Fruit fly (Drosophila melanogaster) whole organism, prepupa: Measurements from ENCODE around the gene nAChRalpha3.

ENCODE experiments used
- CG10631 ChIP-seq: fragments of 200-800 bp; sonication (Bioruptor generic); optimal IDR thresholded peaks from 2 replicates; lab custom pipeline; 2016; ENCODE audit warnings: missing biosample characterization, missing genetic modification characterization
- CG10669 ChIP-seq: fragments of 200-800 bp; sonication (Bioruptor generic); optimal IDR thresholded peaks from 3 replicates; lab custom pipeline; 2018; ENCODE audit warnings: missing biosample characterization, mild to moderate bottlenecking, missing genetic modification characterization, moderate library complexity
- CG11294 ChIP-seq: fragments of 200-800 bp; sonication (Bioruptor generic); IDR thresholded peaks from 2 replicates; pipeline ENCODE4 v1.3.6; 2022; ENCODE audit warnings: missing biosample characterization, missing genetic modification characterization
- CG11762 ChIP-seq: fragments of 200-800 bp; sonication (Bioruptor generic); optimal IDR thresholded peaks from 3 replicates; lab custom pipeline; 2016; ENCODE audit warnings: missing biosample characterization, missing genetic modification characterization; ENCODE audit not compliant: insufficient read depth
- CG11902 ChIP-seq: fragments of 200-800 bp; sonication (Bioruptor generic); optimal IDR thresholded peaks from 3 replicates; lab custom pipeline; 2016; ENCODE audit warnings: missing biosample characterization, missing genetic modification characterization
- CG15336 ChIP-seq: fragments of 200-800 bp; sonication (Bioruptor generic); IDR thresholded peaks from 2 replicates; pipeline ENCODE4 v1.3.6; 2022; ENCODE audit warnings: missing biosample characterization, missing genetic modification characterization
- CG1621 ChIP-seq: fragments of 200-800 bp; sonication (Bioruptor generic); optimal IDR thresholded peaks from 3 replicates; lab custom pipeline; 2018; ENCODE audit warnings: missing biosample characterization, mild to moderate bottlenecking, missing genetic modification characterization
- CG16779 ChIP-seq: fragments of 200-800 bp; sonication (Bioruptor generic); optimal IDR thresholded peaks from 3 replicates; lab custom pipeline; 2017; ENCODE audit warnings: missing biosample characterization, mild to moderate bottlenecking, missing genetic modification characterization
- CG3032 ChIP-seq: fragments of 200-800 bp; optimal IDR thresholded peaks from 2 replicates; lab custom pipeline; 2019; ENCODE audit warnings: missing biosample characterization, mild to moderate bottlenecking, missing genetic modification characterization, moderate library complexity
- CG32006 ChIP-seq: fragments of 200-800 bp; sonication (Bioruptor generic); optimal IDR thresholded peaks from 3 replicates; lab custom pipeline; 2017; ENCODE audit warnings: missing biosample characterization, mild to moderate bottlenecking, missing genetic modification characterization
- CG34406 ChIP-seq: fragments of 200-800 bp; sonication (Bioruptor generic); optimal IDR thresholded peaks from 3 replicates; lab custom pipeline; 2016; ENCODE audit warnings: missing biosample characterization, missing genetic modification characterization
- CG3919 ChIP-seq: fragments of 200-800 bp; sonication (Bioruptor generic); optimal IDR thresholded peaks from 3 replicates; lab custom pipeline; 2016; ENCODE audit warnings: missing biosample characterization, missing genetic modification characterization
- CG6163 ChIP-seq: fragments of 200-800 bp; sonication (Bioruptor generic); IDR thresholded peaks from 3 replicates; pipeline ENCODE4 v1.3.6; 2022; ENCODE audit warnings: missing biosample characterization, missing genetic modification characterization
- CG6276 ChIP-seq: fragments of 200-800 bp; sonication (Bioruptor generic); optimal IDR thresholded peaks from 2 replicates; lab custom pipeline; 2017; ENCODE audit warnings: missing biosample characterization, mild to moderate bottlenecking, missing genetic modification characterization
- CG6792 ChIP-seq: fragments of 200-800 bp; sonication (Bioruptor generic); optimal IDR thresholded peaks from 3 replicates; lab custom pipeline; 2016; ENCODE audit warnings: missing biosample characterization, missing genetic modification characterization
- CG6854 ChIP-seq: fragments of 200-800 bp; sonication (Bioruptor generic); optimal IDR thresholded peaks from 2 replicates; lab custom pipeline; 2017; ENCODE audit warnings: missing biosample characterization, mild to moderate bottlenecking, missing genetic modification characterization
- CG7368 ChIP-seq: fragments of 200-800 bp; sonication (Bioruptor generic); optimal IDR thresholded peaks from 3 replicates; lab custom pipeline; 2016; ENCODE audit warnings: missing biosample characterization, missing genetic modification characterization
- CG8319 ChIP-seq: fragments of 200-800 bp; sonication (Bioruptor generic); optimal IDR thresholded peaks from 3 replicates; lab custom pipeline; 2016; ENCODE audit warnings: missing biosample characterization, missing genetic modification characterization
- Eip75B ChIP-seq: fragments of 200-800 bp; sonication (Bioruptor generic); optimal IDR thresholded peaks from 3 replicates; lab custom pipeline; 2016; ENCODE audit warnings: missing biosample characterization, missing genetic modification characterization
- Eip93F ChIP-seq: fragments of 200-800 bp; sonication (Bioruptor generic); optimal IDR thresholded peaks from 2 replicates; lab custom pipeline; 2016; ENCODE audit warnings: missing biosample characterization, mild to moderate bottlenecking, missing genetic modification characterization
- Ets96B ChIP-seq: fragments of 200-800 bp; optimal IDR thresholded peaks from 2 replicates; lab custom pipeline; 2019; ENCODE audit warnings: missing biosample characterization, mild to moderate bottlenecking, missing genetic modification characterization, moderate library complexity
- Gug ChIP-seq: fragments of 200-800 bp; sonication (Bioruptor generic); IDR thresholded peaks from 2 replicates; pipeline ENCODE4 v1.3.6; 2022; ENCODE audit warnings: missing biosample characterization, missing genetic modification characterization
- Hr38 ChIP-seq: sonication (Bioruptor generic); optimal IDR thresholded peaks from 2 replicates; lab custom pipeline; 2016; ENCODE audit warnings: missing biosample characterization, missing genetic modification characterization
- Hr39 ChIP-seq: fragments of 200-800 bp; sonication (Bioruptor generic); optimal IDR thresholded peaks from 2 replicates; lab custom pipeline; 2016; ENCODE audit warnings: missing biosample characterization, missing genetic modification characterization
- Hr4 ChIP-seq: fragments of 200-800 bp; sonication (Bioruptor generic); optimal IDR thresholded peaks from 3 replicates; lab custom pipeline; 2016; ENCODE audit warnings: missing biosample characterization, missing genetic modification characterization
- Lpt ChIP-seq: fragments of 200-800 bp; sonication (Bioruptor generic); optimal IDR thresholded peaks from 3 replicates; lab custom pipeline; 2016; ENCODE audit warnings: missing biosample characterization, missing genetic modification characterization
- Met ChIP-seq: fragments of 200-800 bp; sonication (Bioruptor generic); optimal IDR thresholded peaks from 3 replicates; lab custom pipeline; 2016; ENCODE audit warnings: missing biosample characterization, missing genetic modification characterization
- OdsH ChIP-seq: fragments of 200-800 bp; sonication (Bioruptor generic); optimal IDR thresholded peaks from 3 replicates; lab custom pipeline; 2016; ENCODE audit warnings: missing biosample characterization, missing genetic modification characterization
- Sox102F ChIP-seq: fragments of 200-800 bp; sonication (Bioruptor generic); optimal IDR thresholded peaks from 2 replicates; lab custom pipeline; 2016; ENCODE audit warnings: missing biosample characterization, mild to moderate bottlenecking, missing genetic modification characterization
- Sox14 ChIP-seq: fragments of 200-800 bp; sonication (Bioruptor generic); optimal IDR thresholded peaks from 3 replicates; lab custom pipeline; 2016; ENCODE audit warnings: missing biosample characterization, missing genetic modification characterization
- Sox15 ChIP-seq: fragments of 200-800 bp; sonication (Bioruptor generic); optimal IDR thresholded peaks from 3 replicates; lab custom pipeline; 2016; ENCODE audit warnings: missing biosample characterization, missing genetic modification characterization
- acj6 ChIP-seq: fragments of 200-800 bp; sonication (Bioruptor generic); optimal IDR thresholded peaks from 3 replicates; lab custom pipeline; 2016; ENCODE audit warnings: missing biosample characterization, missing genetic modification characterization
- cyc ChIP-seq: fragments of 200-800 bp; sonication (Bioruptor generic); optimal IDR thresholded peaks from 3 replicates; lab custom pipeline; 2016; ENCODE audit warnings: missing biosample characterization, missing genetic modification characterization
- dac ChIP-seq: fragments of 200-800 bp; sonication (Bioruptor generic); optimal IDR thresholded peaks from 2 replicates; lab custom pipeline; 2017; ENCODE audit warnings: missing biosample characterization, mild to moderate bottlenecking, missing genetic modification characterization
- esn ChIP-seq: fragments of 200-800 bp; sonication (Bioruptor generic); optimal IDR thresholded peaks from 2 replicates; lab custom pipeline; 2016; ENCODE audit warnings: missing biosample characterization, mild to moderate bottlenecking, missing genetic modification characterization, moderate library complexity
- fd59A ChIP-seq: fragments of 200-800 bp; sonication (Bioruptor generic); optimal IDR thresholded peaks from 2 replicates; lab custom pipeline; 2017; ENCODE audit warnings: missing biosample characterization, mild to moderate bottlenecking, missing genetic modification characterization, missing genetic modification reagents
- lz ChIP-seq: fragments of 200-800 bp; sonication (Bioruptor generic); optimal IDR thresholded peaks from 3 replicates; lab custom pipeline; 2016; ENCODE audit warnings: missing biosample characterization, missing genetic modification characterization
- pdm3 ChIP-seq: fragments of 200-800 bp; sonication (Bioruptor generic); optimal IDR thresholded peaks from 3 replicates; lab custom pipeline; 2016; ENCODE audit warnings: missing biosample characterization, missing genetic modification characterization
- spab ChIP-seq: fragments of 200-800 bp; sonication (Bioruptor generic); optimal IDR thresholded peaks from 2 replicates; lab custom pipeline; 2017; ENCODE audit warnings: missing biosample characterization, mild to moderate bottlenecking, missing genetic modification characterization, missing genetic modification reagents
- ss ChIP-seq, 2 experiments: fragments of 200-800 bp; sonication (Bioruptor generic); optimal IDR thresholded peaks; 2 replicates in 1 of 2; 3 replicates in 1 of 2; lab custom pipeline; 2017 to 2018; ENCODE audit warnings: mild to moderate bottlenecking in 2 of 2, missing biosample characterization in 2 of 2, missing genetic modification characterization in 2 of 2, moderate library complexity in 1 of 2
- svp ChIP-seq: fragments of 200-800 bp; sonication (Bioruptor generic); peaks from one replicate; lab custom pipeline; 2016; ENCODE audit warnings: missing biosample characterization, missing genetic modification characterization
- topi ChIP-seq: fragments of 200-800 bp; sonication (Bioruptor generic); optimal IDR thresholded peaks from 3 replicates; lab custom pipeline; 2016; ENCODE audit warnings: missing biosample characterization, missing genetic modification characterization

nAChRalpha3 gene

dm6 chrX:8398177-8399018, 31.4 kb upstream of the nAChRalpha3 start, which contains the start of gene CG10555 (continued):
- TF ChIP-seq dac (GFP tag; lab: Kevin White, UChicago): peak; percentile 66
- peak; percentile 76 for TF ChIP-seq Met
- peak; percentile 85 for TF ChIP-seq svp (GFP tag; lab: Kevin White, UChicago)
- TF ChIP-seq CG10631 (GFP tag; lab: Kevin White, UChicago): peak; percentile 84
- TF ChIP-seq CG3032: peak; percentile 74
- TF ChIP-seq topi: peak; percentile 86
- TF ChIP-seq CG6792 (GFP tag; lab: Kevin White, UChicago): peak; percentile 70
- TF ChIP-seq OdsH (GFP tag; lab: Kevin White, UChicago): peak; percentile 74
- peak; percentile 81 for TF ChIP-seq Sox15
- no peak for TF ChIP-seq Hr38 (GFP tag; lab: Kevin White, UChicago)
- peak; percentile 79 for TF ChIP-seq CG32006 (GFP tag; lab: Kevin White, UChicago)
- TF ChIP-seq acj6 (GFP tag; lab: Kevin White, UChicago): peak; percentile 75
- peak; percentile 27 for TF ChIP-seq Lpt (GFP tag; lab: Kevin White, UChicago)
- peak; percentile 59 for TF ChIP-seq Eip75B (GFP tag; lab: Kevin White, UChicago)
- TF ChIP-seq CG10669 (GFP tag; lab: Kevin White, UChicago): peak; percentile 62
- peak; percentile 11; the same call in 1 of the 2 replicates for TF ChIP-seq Gug (GFP tag; lab: Robert Waterston, UW)
- peak; percentile 79 for TF ChIP-seq Sox102F (GFP tag; lab: Kevin White, UChicago)
- TF ChIP-seq CG3919 (GFP tag; lab: Kevin White, UChicago): peak; percentile 66
- TF ChIP-seq CG15336: peak; percentile 70
- TF ChIP-seq CG1621 (tag; lab: Kevin White, UChicago): peak; percentile 35
- peak; percentile 73; the same call in 1 of the 2 replicates for TF ChIP-seq CG11294 (GFP tag; lab: Robert Waterston, UW)
- peak; percentile 89 for TF ChIP-seq lz (GFP tag; lab: Kevin White, UChicago)
- TF ChIP-seq Eip93F (GFP tag; lab: Kevin White, UChicago): no peak
- TF ChIP-seq CG16779: no peak
- TF ChIP-seq ss (GFP tag; optimal IDR thresholded peaks at IDR 0.05; lab: Kevin White, UChicago): peak in 1 of 2 experiments; percentile 50
- TF ChIP-seq spab (GFP tag; lab: Kevin White, UChicago): no peak
- TF ChIP-seq CG6276: peak; percentile 32
- peak; percentile 85 for TF ChIP-seq Sox14
- TF ChIP-seq CG6854: no peak
- peak; percentile 54 for TF ChIP-seq Ets96B
- TF ChIP-seq CG11762 (GFP tag; lab: Kevin White, UChicago): peak; percentile 27
- TF ChIP-seq Hr39 (GFP tag; lab: Kevin White, UChicago): peak; percentile 90
- TF ChIP-seq pdm3 (GFP tag; lab: Kevin White, UChicago): peak; percentile 86
- peak; percentile 87 for TF ChIP-seq esn (GFP tag; lab: Kevin White, UChicago)
- peak; percentile 84 for TF ChIP-seq cyc (GFP tag; lab: Kevin White, UChicago)
- TF ChIP-seq CG8319 (GFP tag; lab: Kevin White, UChicago): peak; percentile 52
- TF ChIP-seq Hr4 (GFP tag; lab: Kevin White, UChicago): peak; percentile 72
- TF ChIP-seq CG7368: peak; percentile 36
- peak; percentile 76 for TF ChIP-seq CG6163 (GFP tag; lab: Robert Waterston, UW)
- peak; percentile 73 for TF ChIP-seq fd59A (GFP tag; lab: Kevin White, UChicago)
- TF ChIP-seq CG34406 (GFP tag; lab: Kevin White, UChicago): peak; percentile 61
- peak; percentile 75 for TF ChIP-seq CG11902 (GFP tag; lab: Kevin White, UChicago)
- TF ChIP-seq, all 60 proteins: peak for 52
